Worm (Caenorhabditis elegans): ENCODE measurements around the gene C14C11.1.

C14C11.1 gene

DNA sequence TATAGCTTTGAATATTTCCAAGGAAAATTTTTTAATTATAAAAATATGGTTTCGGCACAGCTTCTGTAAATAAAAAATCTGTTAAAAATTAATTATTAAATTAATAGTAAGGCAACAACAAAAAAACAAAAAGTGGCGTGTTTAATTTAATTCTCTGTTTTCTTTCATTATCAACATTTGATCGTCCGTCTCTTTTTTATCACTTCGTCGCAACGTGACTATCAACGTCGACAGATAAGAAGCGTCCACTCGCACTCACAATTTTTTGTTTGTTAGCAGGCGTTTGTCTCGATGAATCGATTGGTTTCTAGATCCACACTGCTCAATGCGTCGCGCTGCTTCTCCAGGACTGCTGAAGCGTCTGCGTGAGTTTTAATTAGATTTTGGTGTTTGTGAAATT, 49.2 kb downstream of the C14C11.1 start, which contains the start of gene gcst-1 (continued):
- no peak for TF ChIP-seq attf-4 (tag; optimal IDR thresholded peaks at IDR 0.05)

DNA sequence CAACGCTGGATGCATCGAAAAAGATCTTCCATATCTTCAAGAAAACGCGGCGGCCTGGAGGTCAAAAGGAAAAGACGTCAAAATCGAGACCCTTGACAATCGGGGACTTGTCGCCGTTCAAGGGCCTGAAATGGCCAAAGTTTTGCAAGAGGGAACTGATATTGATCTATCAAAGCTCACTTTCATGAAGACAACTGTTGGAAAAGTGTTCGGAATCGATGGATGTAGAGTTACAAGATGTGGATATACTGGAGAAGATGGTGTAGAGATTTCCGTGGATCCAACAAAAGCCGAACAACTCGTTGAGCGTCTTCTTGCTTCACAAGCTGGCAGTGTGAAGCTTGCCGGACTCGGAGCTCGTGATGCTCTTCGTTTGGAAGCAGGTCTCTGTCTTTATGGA, 50.1 kb downstream of the C14C11.1 start:
- TF ChIP-seq unc-39 (tag; optimal IDR thresholded peaks at IDR 0.05): no peak
- peak; percentile 96 for TF ChIP-seq aha-1 (tag)

Measured in whole organism, L4 larva.